Fruit fly (Drosophila melanogaster) whole organism, embryonic: ENCODE results near the gene NijC.

Experiments
- Asciz ChIP-seq: fragments of 200-800 bp; sonication (Bioruptor generic); optimal IDR thresholded peaks from 2 replicates; lab custom pipeline; 2017; ENCODE audit warnings: missing biosample characterization, mild to moderate bottlenecking, missing genetic modification characterization, missing genetic modification reagents
- Blimp-1 ChIP-seq: fragments of 200-800 bp; sonication (Bioruptor generic); optimal IDR thresholded peaks from 3 replicates; lab custom pipeline; 2018; ENCODE audit warnings: missing biosample characterization, missing genetic modification characterization, mild to moderate bottlenecking, moderate library complexity, missing genetic modification reagents
- CG10462 ChIP-seq: fragments of 200-800 bp; sonication (Bioruptor generic); optimal IDR thresholded peaks from 2 replicates; lab custom pipeline; 2016; ENCODE audit warnings: missing biosample characterization, missing genetic modification characterization
- CG10654 ChIP-seq: fragments of 200-800 bp; sonication (Bioruptor generic); optimal IDR thresholded peaks from 2 replicates; lab custom pipeline; 2016; ENCODE audit warnings: missing biosample characterization, missing genetic modification characterization
- CG12942 ChIP-seq: fragments of 200-800 bp; sonication (Bioruptor generic); optimal IDR thresholded peaks from 3 replicates; lab custom pipeline; 2016; ENCODE audit warnings: missing biosample characterization, missing genetic modification characterization
- CG13287 ChIP-seq: fragments of 200-800 bp; sonication (Bioruptor generic); IDR thresholded peaks from 2 replicates; pipeline ENCODE4 v1.3.6; 2022; ENCODE audit warnings: missing biosample characterization, missing genetic modification characterization; ENCODE audit not compliant: partially characterized antibody
- CG14710 ChIP-seq: fragments of 200-800 bp; sonication (Bioruptor generic); optimal IDR thresholded peaks from 3 replicates; lab custom pipeline; 2019; ENCODE audit warnings: missing biosample characterization, mild to moderate bottlenecking, missing genetic modification characterization, moderate library complexity
- CG15601 ChIP-seq: fragments of 200-800 bp; sonication (Bioruptor generic); optimal IDR thresholded peaks from 3 replicates; lab custom pipeline; 2019; ENCODE audit warnings: missing biosample characterization, mild to moderate bottlenecking, missing genetic modification characterization, moderate library complexity
- CG17328 ChIP-seq: fragments of 200-800 bp; sonication (Bioruptor generic); IDR thresholded peaks from 2 replicates; pipeline ENCODE4 v1.3.6; 2022; ENCODE audit warnings: missing biosample characterization, missing genetic modification characterization
- CG18599 ChIP-seq: fragments of 200-800 bp; sonication (Bioruptor generic); optimal IDR thresholded peaks from 3 replicates; lab custom pipeline; 2017; ENCODE audit warnings: missing biosample characterization, missing genetic modification characterization, mild to moderate bottlenecking, moderate library complexity, missing genetic modification reagents
- CG2202 ChIP-seq: fragments of 200-800 bp; sonication (Bioruptor generic); optimal IDR thresholded peaks from 2 replicates; lab custom pipeline; 2018; ENCODE audit warnings: missing biosample characterization, mild to moderate bottlenecking, missing genetic modification characterization
- CG2875 ChIP-seq: fragments of 200-800 bp; sonication (Bioruptor generic); optimal IDR thresholded peaks from 2 replicates; lab custom pipeline; 2017; ENCODE audit warnings: missing biosample characterization, mild to moderate bottlenecking, missing genetic modification characterization, missing genetic modification reagents
- CG30403 ChIP-seq: fragments of 200-800 bp; sonication (Bioruptor generic); optimal IDR thresholded peaks from 3 replicates; lab custom pipeline; 2016; ENCODE audit warnings: missing biosample characterization, missing genetic modification characterization
- CG33557 ChIP-seq: fragments of 200-800 bp; sonication (Bioruptor generic); optimal IDR thresholded peaks from 2 replicates; lab custom pipeline; 2019; ENCODE audit warnings: missing biosample characterization, mild to moderate bottlenecking, missing genetic modification characterization, moderate library complexity
- CG3407 ChIP-seq: fragments of 200-800 bp; sonication (Bioruptor generic); optimal IDR thresholded peaks from 2 replicates; lab custom pipeline; 2018; ENCODE audit warnings: missing biosample characterization, mild to moderate bottlenecking, missing genetic modification characterization
- CG3995 ChIP-seq: fragments of 200-800 bp; sonication (Bioruptor generic); optimal IDR thresholded peaks from 3 replicates; lab custom pipeline; 2016; ENCODE audit warnings: missing biosample characterization, missing genetic modification characterization
- CG6791 ChIP-seq: fragments of 200-800 bp; sonication (Bioruptor generic); IDR thresholded peaks from 3 replicates; pipeline ENCODE4 v1.3.6; 2022; ENCODE audit warnings: missing biosample characterization, missing genetic modification characterization; ENCODE audit not compliant: partially characterized antibody
- CG7372 ChIP-seq: fragments of 200-800 bp; sonication (Bioruptor generic); IDR thresholded peaks from 2 replicates; pipeline ENCODE4 v1.3.6; 2022; ENCODE audit warnings: missing biosample characterization, missing genetic modification characterization
- CG8290 ChIP-seq, 3 experiments: fragments of 200-800 bp; sonication (Bioruptor generic); optimal IDR thresholded peaks; 2 replicates each; lab custom pipeline; 2016 to 2019; ENCODE audit warnings: missing biosample characterization in 3 of 3, missing genetic modification characterization in 3 of 3, mild to moderate bottlenecking in 2 of 3, moderate library complexity in 1 of 3
- CkIIα-i1 ChIP-seq: fragments of 200-800 bp; sonication (Bioruptor generic); IDR thresholded peaks from 2 replicates; pipeline ENCODE4 v1.3.6; 2022; ENCODE audit warnings: missing biosample characterization, missing genetic modification characterization
- D ChIP-seq, 2 experiments: fragments of 200-800 bp in 1 of 2; fragments of >200 bp in 1 of 2; sonication (Bioruptor generic) in 1 of 2; optimal IDR thresholded peaks; 2 replicates in 1 of 2; 3 replicates in 1 of 2; lab custom pipeline; 2017; ENCODE audit warnings: mild to moderate bottlenecking in 1 of 2, missing biosample characterization in 1 of 2, missing genetic modification characterization in 1 of 2, missing genetic modification reagents in 1 of 2
- D19A ChIP-seq: fragments of 200-800 bp; optimal IDR thresholded peaks from 3 replicates; lab custom pipeline; 2019; ENCODE audit warnings: missing biosample characterization, mild to moderate bottlenecking, missing genetic modification characterization, moderate library complexity
- Dfd ChIP-seq, 2 experiments: fragments of >200 bp; optimal IDR thresholded peaks; 2 replicates each; lab custom pipeline; 2017; ENCODE audit warnings: missing biosample characterization in 2 of 2, missing genetic modification characterization in 2 of 2
- Dll ChIP-seq: fragments of 200-800 bp; sonication (Bioruptor generic); IDR thresholded peaks from 4 replicates; pipeline ENCODE4 v1.3.6; 2022; ENCODE audit warnings: missing biosample characterization, missing genetic modification characterization; ENCODE audit not compliant: partially characterized antibody
- Eip74EF ChIP-seq, 2 experiments: fragments of 200-800 bp in 1 of 2; fragments of >200 bp in 1 of 2; sonication (Bioruptor generic) in 1 of 2; optimal IDR thresholded peaks; 2 replicates each; lab custom pipeline; 2017 to 2019; ENCODE audit warnings: missing biosample characterization in 2 of 2, missing genetic modification characterization in 2 of 2, mild to moderate bottlenecking in 1 of 2, moderate library complexity in 1 of 2
- H2.0 ChIP-seq: fragments of 200-800 bp; sonication (Bioruptor generic); IDR thresholded peaks from 2 replicates; pipeline ENCODE4 v1.3.6; 2022; ENCODE audit warnings: missing biosample characterization, missing genetic modification characterization
- Hr78 ChIP-seq, 2 experiments: fragments of 200-800 bp in 1 of 2; fragments of >200 bp in 1 of 2; sonication (Bioruptor generic) in 1 of 2; optimal IDR thresholded peaks; 2 replicates each; lab custom pipeline; 2017 to 2019; ENCODE audit warnings: missing biosample characterization in 2 of 2, missing genetic modification characterization in 2 of 2, mild to moderate bottlenecking in 1 of 2, moderate library complexity in 1 of 2
- Jarid2 ChIP-seq: fragments of 200-800 bp; sonication (Bioruptor generic); optimal IDR thresholded peaks from 3 replicates; lab custom pipeline; 2017; ENCODE audit warnings: mild to moderate bottlenecking, missing biosample characterization, missing genetic modification reagents, missing genetic modification characterization
- Kr ChIP-seq: fragments of 200-800 bp; sonication (Bioruptor generic); optimal IDR thresholded peaks from 2 replicates; lab custom pipeline; 2017; ENCODE audit warnings: missing biosample characterization, mild to moderate bottlenecking, missing genetic modification characterization
- NfI ChIP-seq: fragments of 200-800 bp; sonication (Bioruptor generic); optimal IDR thresholded peaks from 3 replicates; lab custom pipeline; 2018; ENCODE audit warnings: missing biosample characterization, mild to moderate bottlenecking, missing genetic modification characterization, moderate library complexity
- Poxn ChIP-seq: fragments of 200-800 bp; sonication (Bioruptor generic); IDR thresholded peaks from 2 replicates; pipeline ENCODE4 v1.3.6; 2022; ENCODE audit warnings: missing biosample characterization, missing genetic modification characterization
- Trl ChIP-seq, 3 experiments: fragments of >200 bp in 2 of 3; fragments of 200-800 bp in 1 of 3; sonication (Bioruptor generic) in 1 of 3; optimal IDR thresholded peaks; 2 replicates in 1 of 3; 3 replicates in 2 of 3; lab custom pipeline; 2016 to 2017; ENCODE audit warnings: missing biosample characterization in 1 of 3, missing genetic modification characterization in 1 of 3
- Xrp1 ChIP-seq: fragments of 200-800 bp; sonication (Bioruptor generic); IDR thresholded peaks from 2 replicates; pipeline ENCODE4 v1.3.6; 2022; ENCODE audit warnings: missing biosample characterization, missing genetic modification characterization
- amos ChIP-seq: fragments of 200-800 bp; sonication (Bioruptor generic); IDR thresholded peaks from 2 replicates; pipeline ENCODE4 v1.3.6; 2022; ENCODE audit warnings: missing biosample characterization, missing genetic modification characterization; ENCODE audit not compliant: partially characterized antibody
- ara ChIP-seq: fragments of 200-800 bp; sonication (Bioruptor generic); IDR thresholded peaks from 2 replicates; pipeline ENCODE4 v1.3.6; 2022; ENCODE audit warnings: missing biosample characterization, missing genetic modification characterization
- btn ChIP-seq: fragments of 200-800 bp; sonication (Bioruptor generic); optimal IDR thresholded peaks from 2 replicates; lab custom pipeline; 2016; ENCODE audit warnings: missing biosample characterization, missing genetic modification characterization
- chinmo ChIP-seq: fragments of 200-800 bp; sonication (Bioruptor generic); IDR thresholded peaks from 4 replicates; pipeline ENCODE4 v1.3.6; 2022; ENCODE audit warnings: missing biosample characterization, missing genetic modification characterization; ENCODE audit not compliant: partially characterized antibody
- dmrt99B ChIP-seq: fragments of 200-800 bp; sonication (Bioruptor generic); optimal IDR thresholded peaks from 2 replicates; lab custom pipeline; 2018; ENCODE audit warnings: missing biosample characterization, mild to moderate bottlenecking, missing genetic modification characterization, moderate library complexity
- kah ChIP-seq: fragments of 200-800 bp; sonication (Bioruptor generic); optimal IDR thresholded peaks from 2 replicates; lab custom pipeline; 2018; ENCODE audit warnings: missing biosample characterization, mild to moderate bottlenecking, missing genetic modification characterization
- lola ChIP-seq, 3 experiments: fragments of >200 bp in 2 of 3; fragments of 200-800 bp in 1 of 3; sonication (Bioruptor generic) in 1 of 3; optimal IDR thresholded peaks; 2 replicates each; lab custom pipeline; 2017 to 2019; ENCODE audit warnings: missing biosample characterization in 3 of 3, missing genetic modification characterization in 3 of 3, mild to moderate bottlenecking in 1 of 3, moderate library complexity in 1 of 3
- oc ChIP-seq: fragments of 200-800 bp; sonication (Bioruptor generic); optimal IDR thresholded peaks from 2 replicates; lab custom pipeline; 2018; ENCODE audit warnings: missing biosample characterization, mild to moderate bottlenecking, missing genetic modification characterization, moderate library complexity
- sc ChIP-seq, 3 experiments: fragments of >200 bp in 2 of 3; fragments of 200-800 bp in 1 of 3; sonication (Bioruptor generic) in 1 of 3; optimal IDR thresholded peaks; 2 replicates in 2 of 3; 3 replicates in 1 of 3; lab custom pipeline; 2017; ENCODE audit warnings: mild to moderate bottlenecking in 1 of 3, missing biosample characterization in 1 of 3, missing genetic modification characterization in 1 of 3, missing genetic modification reagents in 1 of 3
- sd ChIP-seq: fragments of 200-800 bp; sonication (Bioruptor generic); optimal IDR thresholded peaks from 3 replicates; lab custom pipeline; 2018; ENCODE audit warnings: missing biosample characterization, mild to moderate bottlenecking, missing genetic modification characterization, moderate library complexity
- tin ChIP-seq: fragments of 200-800 bp; sonication (Bioruptor generic); optimal IDR thresholded peaks from 3 replicates; lab custom pipeline; 2016; ENCODE audit warnings: missing biosample characterization, missing genetic modification characterization
- wek ChIP-seq: fragments of 200-800 bp; sonication (Bioruptor generic); optimal IDR thresholded peaks from 3 replicates; lab custom pipeline; 2018; ENCODE audit warnings: missing biosample characterization, mild to moderate bottlenecking, missing genetic modification characterization, moderate library complexity

The NijC gene

DNA sequence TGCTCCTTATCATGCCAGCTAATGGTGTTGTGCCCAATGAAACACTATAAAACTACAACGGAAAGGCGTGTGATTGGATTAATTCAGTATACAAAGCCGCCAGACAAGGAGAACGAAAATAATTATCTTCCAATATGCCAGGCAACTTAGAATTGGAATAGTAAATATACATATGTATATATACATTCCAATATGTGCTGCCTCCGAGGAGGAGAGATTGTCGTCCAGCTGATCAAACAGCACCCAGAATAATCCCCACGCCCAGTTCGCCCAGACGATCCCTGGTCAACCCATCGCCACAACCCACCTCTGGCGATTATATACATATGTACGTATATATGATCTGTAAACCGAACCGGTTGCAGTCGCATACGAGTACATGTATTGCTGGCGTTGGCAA is 6.3 kb downstream of the NijC start (continued):
- TF ChIP-seq Xrp1 (GFP tag; lab: Robert Waterston, UW), result peak; percentile 46
- TF ChIP-seq CG10654 (GFP tag; lab: Kevin White, UChicago), result no peak
- TF ChIP-seq wek (GFP tag; lab: Kevin White, UChicago), result peak; percentile 43
- TF ChIP-seq ara (GFP tag; lab: Robert Waterston, UW), result 0 out of 2 replicates have a peak, but pooled peaks have one; percentile 42
- no peak for TF ChIP-seq kah
- peak in 1 of 2 experiments; percentile 15 for TF ChIP-seq Eip74EF (GFP tag; optimal IDR thresholded peaks at IDR 0.05; lab: Kevin White, UChicago)
- TF ChIP-seq sc (optimal IDR thresholded peaks at IDR 0.05; lab: Kevin White, UChicago), result no peak
- no peak for TF ChIP-seq sc (GFP tag; optimal IDR thresholded peaks at IDR 0.05; lab: Kevin White, UChicago)
- TF ChIP-seq CG17328 (GFP tag; lab: Robert Waterston, UW), result peak; percentile 16; the same call in 1 of the 2 replicates
- peak in 1 of 3 experiments; percentile 17 for TF ChIP-seq lola (GFP tag; optimal IDR thresholded peaks at IDR 0.05; lab: Kevin White, UChicago)
- TF ChIP-seq CG2875 (GFP tag; lab: Kevin White, UChicago), result peak; percentile 26
- peak; percentile 39 for TF ChIP-seq Asciz
- no peak for TF ChIP-seq chinmo (GFP tag; lab: Robert Waterston, UW)
- peak; percentile 8 for TF ChIP-seq CG14710
- peak; percentile 15 for TF ChIP-seq Kr (GFP tag; lab: Kevin White, UChicago)
- no peak for TF ChIP-seq CG2202 (tag; lab: Kevin White, UChicago)
- TF ChIP-seq D (optimal IDR thresholded peaks at IDR 0.05; lab: Kevin White, UChicago), result no peak
- peak; percentile 22 for TF ChIP-seq D (GFP tag; optimal IDR thresholded peaks at IDR 0.05; lab: Kevin White, UChicago)
- TF ChIP-seq CG33557 (GFP tag; lab: Kevin White, UChicago), result peak; percentile 49
- no peak for TF ChIP-seq CG18599 (GFP tag; lab: Kevin White, UChicago)

DNA sequence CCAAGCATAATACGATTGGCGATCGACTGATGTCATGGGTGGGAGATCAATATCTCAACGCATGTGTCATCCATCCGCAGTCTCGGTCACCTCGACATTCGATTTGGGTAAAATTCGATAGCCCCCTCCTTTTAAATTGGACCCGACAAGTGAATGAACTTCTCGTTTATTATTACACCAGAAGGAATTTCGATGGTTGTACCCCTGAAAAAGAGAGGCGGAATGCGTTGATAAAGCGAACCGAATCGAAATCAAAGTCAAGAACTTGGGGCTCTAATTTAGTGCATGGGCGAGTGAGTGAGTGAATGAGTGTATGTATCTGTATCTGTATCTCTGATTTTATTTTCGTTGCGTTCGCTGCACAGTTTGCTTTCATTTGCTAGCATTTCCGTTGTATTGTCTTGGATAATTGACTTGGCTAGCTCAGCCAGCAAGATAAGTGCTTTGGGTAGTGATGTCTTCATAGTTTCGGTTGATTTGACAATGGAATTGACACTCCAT is 7.1 kb downstream of the NijC start:
- TF ChIP-seq CG6791 (GFP tag; lab: Robert Waterston, UW) (no peak), CG13287 (GFP tag; lab: Robert Waterston, UW) (no peak), CG8290 (GFP tag; optimal IDR thresholded peaks at IDR 0.05; lab: Kevin White, UChicago) (no peak), CG8290 (tag; optimal IDR thresholded peaks at IDR 0.05; lab: Kevin White, UChicago) (no peak), Poxn (GFP tag; lab: Robert Waterston, UW) (no peak), dmrt99B (no peak), CG15601 (tag; lab: Kevin White, UChicago) (no peak), CG12942 (GFP tag; lab: Kevin White, UChicago) (no peak), Blimp-1 (GFP tag; lab: Kevin White, UChicago) (no peak), Trl (optimal IDR thresholded peaks at IDR 0.05; lab: Kevin White, UChicago) (no peak), Trl (GFP tag; optimal IDR thresholded peaks at IDR 0.05; lab: Kevin White, UChicago) (no peak), NfI (GFP tag; lab: Kevin White, UChicago) (no peak), CkIIα-i1 (GFP tag; lab: Robert Waterston, UW) (no peak), CG30403 (GFP tag; lab: Kevin White, UChicago) (no peak), H2.0 (GFP tag; lab: Robert Waterston, UW) (no peak), chinmo (GFP tag; lab: Robert Waterston, UW) (0 out of 4 replicates have a peak, but pooled peaks have one; percentile 43), CG10462 (no peak), Dfd (GFP tag; optimal IDR thresholded peaks at IDR 0.05; lab: Kevin White, UChicago) (no peak), D19A (tag; lab: Kevin White, UChicago) (no peak), oc (tag; lab: Kevin White, UChicago) (no peak), btn (GFP tag; lab: Kevin White, UChicago) (no peak), tin (GFP tag; lab: Kevin White, UChicago) (no peak), Hr78 (GFP tag; optimal IDR thresholded peaks at IDR 0.05; lab: Kevin White, UChicago) (peak in 1 of 2 experiments; percentile 35), Dll (GFP tag; lab: Robert Waterston, UW) (no peak), CG7372 (no peak), amos (no peak), sd (peak; percentile 94), CG3995 (no peak), Jarid2 (no peak), CG3407 (GFP tag; lab: Kevin White, UChicago) (no peak)
